Fruit fly (Drosophila melanogaster) whole organism, embryonic: ENCODE results near the gene lin-28.

Source experiments
- Antp ChIP-seq: fragments of 200-800 bp; sonication (Bioruptor generic); optimal IDR thresholded peaks from 3 replicates; lab custom pipeline; 2016; ENCODE audit warnings: missing biosample characterization, missing genetic modification characterization
- CG10959 ChIP-seq: fragments of 200-800 bp; sonication (Bioruptor generic); IDR thresholded peaks from 2 replicates; pipeline ENCODE4 v1.3.6; 2022; ENCODE audit warnings: missing biosample characterization, missing genetic modification characterization
- CG11093 ChIP-seq: fragments of 200-800 bp; sonication (Bioruptor generic); IDR thresholded peaks from 3 replicates; pipeline ENCODE4 v1.3.6; 2022; ENCODE audit warnings: missing biosample characterization, missing genetic modification characterization
- CG12155 ChIP-seq: fragments of 200-800 bp; sonication (Bioruptor generic); optimal IDR thresholded peaks from 3 replicates; lab custom pipeline; 2016; ENCODE audit warnings: missing biosample characterization, missing genetic modification characterization
- CG14667 ChIP-seq: fragments of 200-800 bp; sonication (Bioruptor generic); IDR thresholded peaks from 2 replicates; pipeline ENCODE4 v1.3.6; 2022; ENCODE audit warnings: missing biosample characterization, missing genetic modification characterization
- CG15696 ChIP-seq: fragments of 200-800 bp; sonication (Bioruptor generic); optimal IDR thresholded peaks from 2 replicates; lab custom pipeline; 2019; ENCODE audit warnings: missing biosample characterization, mild to moderate bottlenecking, missing genetic modification characterization, moderate library complexity
- CG16863 ChIP-seq: fragments of 200-800 bp; sonication (Bioruptor generic); optimal IDR thresholded peaks from 3 replicates; lab custom pipeline; 2016; ENCODE audit warnings: missing biosample characterization, missing genetic modification characterization
- CG17385 ChIP-seq: fragments of 200-800 bp; sonication (Bioruptor generic); optimal IDR thresholded peaks from 3 replicates; lab custom pipeline; 2018; ENCODE audit warnings: missing biosample characterization, mild to moderate bottlenecking, missing genetic modification characterization
- CG18011 ChIP-seq: fragments of 200-800 bp; sonication (Bioruptor generic); optimal IDR thresholded peaks from 2 replicates; lab custom pipeline; 2017; ENCODE audit warnings: missing biosample characterization, missing genetic modification characterization, mild to moderate bottlenecking, moderate library complexity, missing genotype
- CG2712 ChIP-seq: fragments of 200-800 bp; optimal IDR thresholded peaks from 3 replicates; lab custom pipeline; 2019; ENCODE audit warnings: missing biosample characterization, mild to moderate bottlenecking, missing genetic modification characterization, moderate library complexity
- CG3847 ChIP-seq: fragments of 200-800 bp; sonication (Bioruptor generic); IDR thresholded peaks from 2 replicates; pipeline ENCODE4 v1.3.6; 2022; ENCODE audit warnings: missing biosample characterization, missing genetic modification characterization
- CG4730 ChIP-seq: fragments of 200-800 bp; sonication (Bioruptor generic); IDR thresholded peaks from 2 replicates; pipeline ENCODE4 v1.3.6; 2022; ENCODE audit warnings: missing biosample characterization, missing genetic modification characterization
- CG5953 ChIP-seq: fragments of 200-800 bp; sonication (Bioruptor generic); IDR thresholded peaks from 2 replicates; pipeline ENCODE4 v1.3.6; 2022; ENCODE audit warnings: missing biosample characterization, missing genetic modification characterization
- CG8359 ChIP-seq: fragments of 200-800 bp; sonication (Bioruptor generic); optimal IDR thresholded peaks from 2 replicates; lab custom pipeline; 2017; ENCODE audit warnings: missing biosample characterization, mild to moderate bottlenecking, missing genetic modification characterization, borderline replicate concordance
- CG8478 ChIP-seq: fragments of >200 bp; optimal IDR thresholded peaks from 2 replicates; lab custom pipeline; 2018
- CG9437 ChIP-seq: fragments of 200-800 bp; sonication (Bioruptor generic); optimal IDR thresholded peaks from 2 replicates; lab custom pipeline; 2018; ENCODE audit warnings: missing biosample characterization, mild to moderate bottlenecking, missing genetic modification characterization
- CHES-1-like ChIP-seq: fragments of 200-800 bp; sonication (Bioruptor generic); optimal IDR thresholded peaks from 2 replicates; lab custom pipeline; 2016; ENCODE audit warnings: missing biosample characterization, missing genetic modification characterization
- CTCF ChIP-seq: fragments of 200-800 bp; sonication (Bioruptor generic); optimal IDR thresholded peaks from 2 replicates; lab custom pipeline; 2017; ENCODE audit warnings: missing biosample characterization, mild to moderate bottlenecking, missing genetic modification characterization, moderate library complexity
- Dad ChIP-seq: fragments of 200-800 bp; sonication (Bioruptor generic); optimal IDR thresholded peaks from 3 replicates; lab custom pipeline; 2016; ENCODE audit warnings: missing biosample characterization, missing genetic modification characterization
- Dbx ChIP-seq: fragments of 200-800 bp; sonication (Bioruptor generic); IDR thresholded peaks from 3 replicates; pipeline ENCODE4 v1.3.6; 2022; ENCODE audit warnings: missing biosample characterization, missing genetic modification characterization
- Drgx ChIP-seq: fragments of 200-800 bp; sonication (Bioruptor generic); IDR thresholded peaks from 2 replicates; pipeline ENCODE4 v1.3.6; 2022; ENCODE audit warnings: missing biosample characterization, missing genetic modification characterization
- Ets97D ChIP-seq: fragments of 200-800 bp; sonication (Bioruptor generic); optimal IDR thresholded peaks from 3 replicates; lab custom pipeline; 2016; ENCODE audit warnings: missing biosample characterization, missing genetic modification characterization
- HHEX ChIP-seq: fragments of 200-800 bp; sonication (Bioruptor generic); optimal IDR thresholded peaks from 3 replicates; lab custom pipeline; 2017; ENCODE audit warnings: missing biosample characterization, mild to moderate bottlenecking, missing genetic modification characterization, missing genetic modification reagents
- HLHmδ ChIP-seq: fragments of 200-800 bp; sonication (Bioruptor generic); optimal IDR thresholded peaks from 2 replicates; lab custom pipeline; 2018; ENCODE audit warnings: missing biosample characterization, mild to moderate bottlenecking, missing genetic modification characterization, moderate library complexity
- HmgZ ChIP-seq: fragments of 200-800 bp; sonication (Bioruptor generic); optimal IDR thresholded peaks from 2 replicates; lab custom pipeline; 2018; ENCODE audit warnings: missing biosample characterization, mild to moderate bottlenecking, missing genetic modification characterization
- Max ChIP-seq: fragments of 200-800 bp; sonication (Bioruptor generic); optimal IDR thresholded peaks from 2 replicates; lab custom pipeline; 2016; ENCODE audit warnings: missing biosample characterization, mild to moderate bottlenecking, missing genetic modification characterization
- Meics ChIP-seq: fragments of 200-800 bp; sonication (Bioruptor generic); optimal IDR thresholded peaks from 2 replicates; lab custom pipeline; 2017; ENCODE audit warnings: missing biosample characterization, mild to moderate bottlenecking, missing genetic modification characterization
- NK7.1 ChIP-seq: fragments of 200-800 bp; sonication (Bioruptor generic); optimal IDR thresholded peaks from 3 replicates; lab custom pipeline; 2016; ENCODE audit warnings: missing biosample characterization, missing genetic modification characterization
- Sox100B ChIP-seq: fragments of 200-800 bp; sonication (Bioruptor generic); optimal IDR thresholded peaks from 3 replicates; lab custom pipeline; 2018; ENCODE audit warnings: missing biosample characterization, mild to moderate bottlenecking, missing genetic modification characterization
- Ssrp ChIP-seq: fragments of 200-800 bp; sonication (Bioruptor generic); optimal IDR thresholded peaks from 2 replicates; lab custom pipeline; 2018; ENCODE audit warnings: missing biosample characterization, mild to moderate bottlenecking, missing genetic modification characterization, moderate library complexity
- abd-A ChIP-seq: fragments of 200-800 bp; sonication (Bioruptor generic); optimal IDR thresholded peaks from 3 replicates; lab custom pipeline; 2019; ENCODE audit warnings: missing biosample characterization, mild to moderate bottlenecking, missing genetic modification characterization, moderate library complexity
- ac ChIP-seq: fragments of 200-800 bp; sonication (Bioruptor generic); optimal IDR thresholded peaks from 3 replicates; lab custom pipeline; 2017; ENCODE audit warnings: missing biosample characterization, mild to moderate bottlenecking, missing genetic modification characterization
- crp ChIP-seq, 2 experiments: fragments of 200-800 bp; sonication (Bioruptor generic); optimal IDR thresholded peaks; 2 replicates in 1 of 2; 3 replicates in 1 of 2; lab custom pipeline; 2017; ENCODE audit warnings: missing biosample characterization in 2 of 2, missing genetic modification characterization in 2 of 2, mild to moderate bottlenecking in 1 of 2, moderate library complexity in 1 of 2
- dan ChIP-seq: fragments of 200-800 bp; sonication (Bioruptor generic); IDR thresholded peaks from 2 replicates; pipeline ENCODE4 v1.3.6; 2022; ENCODE audit warnings: missing biosample characterization, missing genetic modification characterization
- dati ChIP-seq: fragments of 200-800 bp; sonication (Bioruptor generic); IDR thresholded peaks from 2 replicates; pipeline ENCODE4 v1.3.6; 2022; ENCODE audit warnings: missing biosample characterization, missing genetic modification characterization
- dmrt11E ChIP-seq: fragments of 200-800 bp; sonication (Bioruptor generic); optimal IDR thresholded peaks from 3 replicates; lab custom pipeline; 2018; ENCODE audit warnings: missing biosample characterization, mild to moderate bottlenecking, missing genetic modification characterization, moderate library complexity
- klu ChIP-seq: fragments of 200-800 bp; sonication (Bioruptor generic); IDR thresholded peaks from 2 replicates; pipeline ENCODE4 v1.3.6; 2022; ENCODE audit warnings: missing biosample characterization, missing genetic modification characterization
- lmd ChIP-seq: fragments of 200-800 bp; sonication (Bioruptor generic); IDR thresholded peaks from 2 replicates; pipeline ENCODE4 v1.3.6; 2022; ENCODE audit warnings: missing biosample characterization, missing genetic modification characterization
- lov ChIP-seq, 2 experiments: fragments of 200-800 bp in 1 of 2; fragments of >200 bp in 1 of 2; sonication (Bioruptor generic) in 1 of 2; IDR thresholded peaks in 1 of 2; optimal IDR thresholded peaks in 1 of 2; 2 replicates in 1 of 2; 3 replicates in 1 of 2; pipeline versions ENCODE4 v1.3.6 to Lab custom; 2017 to 2022; ENCODE audit warnings: missing biosample characterization in 1 of 2, missing genetic modification characterization in 1 of 2
- nmo ChIP-seq: fragments of 200-800 bp; sonication (Bioruptor generic); optimal IDR thresholded peaks from 2 replicates; lab custom pipeline; 2018; ENCODE audit warnings: missing biosample characterization, mild to moderate bottlenecking, missing genetic modification characterization, moderate library complexity
- nom ChIP-seq: fragments of 200-800 bp; sonication (Bioruptor generic); optimal IDR thresholded peaks from 2 replicates; lab custom pipeline; 2017; ENCODE audit warnings: missing biosample characterization, missing genetic modification characterization, mild to moderate bottlenecking, moderate library complexity, missing genetic modification reagents
- pan ChIP-seq, 4 experiments: fragments of >200 bp in 3 of 4; fragments of 200-800 bp in 1 of 4; sonication (Bioruptor generic) in 1 of 4; optimal IDR thresholded peaks in 3 of 4; IDR thresholded peaks in 1 of 4; 2 replicates each; pipeline versions ENCODE4 v1.3.6 to Lab custom; 2017 to 2022; ENCODE audit warnings: missing biosample characterization in 2 of 4, missing genetic modification characterization in 2 of 4, mixed read lengths in 1 of 4
- pros ChIP-seq: fragments of 200-800 bp; sonication (Bioruptor generic); optimal IDR thresholded peaks from 3 replicates; lab custom pipeline; 2019; ENCODE audit warnings: missing biosample characterization, mild to moderate bottlenecking, missing genetic modification characterization, moderate library complexity
- psq ChIP-seq: fragments of 200-800 bp; sonication (Bioruptor generic); optimal IDR thresholded peaks from 2 replicates; lab custom pipeline; 2017; ENCODE audit warnings: missing biosample characterization, missing genetic modification characterization
- repo ChIP-seq: fragments of 200-800 bp; sonication (Bioruptor generic); optimal IDR thresholded peaks from 2 replicates; lab custom pipeline; 2016; ENCODE audit warnings: missing biosample characterization, missing genetic modification characterization
- rib ChIP-seq: fragments of 200-800 bp; sonication (Bioruptor generic); IDR thresholded peaks from 2 replicates; pipeline ENCODE4 v1.3.6; 2022; ENCODE audit warnings: missing biosample characterization, missing genetic modification characterization
- sens-2 ChIP-seq: fragments of 200-800 bp; sonication (Bioruptor generic); IDR thresholded peaks from 2 replicates; pipeline ENCODE4 v1.3.6; 2022; ENCODE audit warnings: missing biosample characterization, missing genetic modification characterization
- ssp ChIP-seq: fragments of 200-800 bp; sonication (Bioruptor generic); IDR thresholded peaks from 2 replicates; pipeline ENCODE4 v1.3.6; 2022; ENCODE audit warnings: missing biosample characterization, missing genetic modification characterization
- tll ChIP-seq, 2 experiments: fragments of 200-800 bp in 1 of 2; fragments of >200 bp in 1 of 2; sonication (Bioruptor generic) in 1 of 2; optimal IDR thresholded peaks; 2 replicates each; lab custom pipeline; 2017 to 2019; ENCODE audit warnings: missing biosample characterization in 2 of 2, missing genetic modification characterization in 2 of 2, mild to moderate bottlenecking in 1 of 2, moderate library complexity in 1 of 2
- trh ChIP-seq: fragments of 200-800 bp; sonication (Bioruptor generic); optimal IDR thresholded peaks from 2 replicates; lab custom pipeline; 2016; ENCODE audit warnings: missing biosample characterization, missing genetic modification characterization

lin-28 gene

DNA sequence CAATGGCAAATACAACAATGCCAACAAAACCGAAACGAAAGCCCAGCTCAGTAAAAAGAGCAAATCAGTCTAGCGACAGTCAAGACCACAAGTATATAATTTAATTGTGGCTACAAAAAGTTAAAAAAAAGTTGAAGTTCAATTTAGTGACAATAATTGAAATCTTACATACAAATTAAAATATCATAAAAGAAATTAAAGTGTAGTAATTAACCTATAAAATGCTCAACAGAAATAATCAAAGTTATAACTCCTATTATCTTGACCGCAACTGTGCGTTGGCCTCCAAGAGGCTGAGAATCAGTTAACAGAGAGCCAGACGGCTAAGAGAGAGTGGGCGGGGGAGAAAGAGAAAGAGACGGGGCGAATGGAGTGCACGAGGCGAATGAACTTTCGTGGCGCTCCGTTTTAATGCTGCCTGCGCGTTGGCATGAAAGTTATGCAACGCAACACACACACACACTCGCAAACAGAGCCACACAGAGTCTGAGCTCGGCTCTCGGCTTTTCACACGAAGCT lies 42.7 kb upstream of the lin-28 start (continued):
- no peak for TF ChIP-seq dati
- peak; percentile 52; the same call in 1 of the 2 replicates for TF ChIP-seq sens-2
- no peak for TF ChIP-seq CG18011 (GFP tag; lab: Kevin White, UChicago)
- no peak for TF ChIP-seq nom (GFP tag; lab: Kevin White, UChicago)
- peak; percentile 62 for TF ChIP-seq ssp (GFP tag; lab: Robert Waterston, UW)
- TF ChIP-seq Dad (GFP tag; lab: Kevin White, UChicago): peak; percentile 41
- peak; percentile 14 for TF ChIP-seq psq (GFP tag; lab: Kevin White, UChicago)
- TF ChIP-seq Ets97D (GFP tag; lab: Kevin White, UChicago): peak; percentile 34
- peak; percentile 54 for TF ChIP-seq CG16863 (GFP tag; lab: Kevin White, UChicago)
- peak; percentile 76 for TF ChIP-seq CG17385 (GFP tag; lab: Kevin White, UChicago)
- TF ChIP-seq Max: peak; percentile 63
- TF ChIP-seq CG2712: peak; percentile 95
- TF ChIP-seq HLHmδ: no peak
- peak; percentile 74 for TF ChIP-seq pros
- TF ChIP-seq rib: no peak
- peak; percentile 47 for TF ChIP-seq CG3847 (GFP tag; lab: Robert Waterston, UW)
- peak; percentile 55 for TF ChIP-seq trh (GFP tag; lab: Kevin White, UChicago)
- TF ChIP-seq Meics (GFP tag; lab: Kevin White, UChicago): peak; percentile 60
- TF ChIP-seq CG9437 (GFP tag; lab: Kevin White, UChicago): peak; percentile 67
- TF ChIP-seq Antp (GFP tag; lab: Kevin White, UChicago): peak; percentile 27
- TF ChIP-seq CG11093 (GFP tag; lab: Robert Waterston, UW): peak; percentile 62
- no peak for TF ChIP-seq Dbx
- peak; percentile 54; the same call in 1 of the 2 replicates for TF ChIP-seq CG4730
- TF ChIP-seq CG5953 (GFP tag; lab: Robert Waterston, UW): peak; percentile 76; the same call in 1 of the 2 replicates
- peak; percentile 53 for TF ChIP-seq HmgZ (tag; lab: Kevin White, UChicago)
- TF ChIP-seq dan (GFP tag; lab: Robert Waterston, UW): no peak
- peak; percentile 88 for TF ChIP-seq nmo (GFP tag; lab: Kevin White, UChicago)
- TF ChIP-seq dmrt11E (tag; lab: Kevin White, UChicago): peak; percentile 86
- no peak for TF ChIP-seq lov (optimal IDR thresholded peaks at IDR 0.05; lab: Kevin White, UChicago)
- TF ChIP-seq lov (GFP tag; IDR thresholded peaks at IDR 0.05; lab: Robert Waterston, UW): 0 out of 3 replicates have a peak, but pooled peaks have one; percentile 76
- TF ChIP-seq NK7.1 (GFP tag; lab: Kevin White, UChicago): no peak
- peak; percentile 33 for TF ChIP-seq CG15696 (tag; lab: Kevin White, UChicago)
- TF ChIP-seq repo (GFP tag; lab: Kevin White, UChicago): no peak
- peak; percentile 45 for TF ChIP-seq CG14667 (GFP tag; lab: Robert Waterston, UW)
- TF ChIP-seq Sox100B (GFP tag; lab: Kevin White, UChicago): peak; percentile 89
- peak; percentile 85 for TF ChIP-seq Ssrp (tag; lab: Kevin White, UChicago)
- TF ChIP-seq lmd (GFP tag; lab: Robert Waterston, UW): peak; percentile 55
- TF ChIP-seq CHES-1-like: no peak
- TF ChIP-seq abd-A (tag; lab: Kevin White, UChicago): peak; percentile 17
- peak in 1 of 2 experiments; percentile 21 for TF ChIP-seq crp (GFP tag; optimal IDR thresholded peaks at IDR 0.05; lab: Kevin White, UChicago)
- TF ChIP-seq CG12155: peak; percentile 43
- TF ChIP-seq Drgx (GFP tag; lab: Robert Waterston, UW): peak; percentile 89
- TF ChIP-seq klu (GFP tag; lab: Robert Waterston, UW): peak; percentile 48; the same call in 1 of the 2 replicates
- peak; percentile 41 for TF ChIP-seq CTCF (GFP tag; lab: Kevin White, UChicago)
- no peak for TF ChIP-seq pan (optimal IDR thresholded peaks at IDR 0.05; lab: Kevin White, UChicago)
- TF ChIP-seq pan (GFP tag; optimal IDR thresholded peaks at IDR 0.05 in 1 of 2, IDR thresholded peaks at IDR 0.05 in 1 of 2): peak in 1 of 2 experiments; percentile 66
- TF ChIP-seq CG8478 (lab: Kevin White, UChicago): no peak
- no peak for TF ChIP-seq tll (GFP tag; optimal IDR thresholded peaks at IDR 0.05; lab: Kevin White, UChicago)
- TF ChIP-seq ac (GFP tag; lab: Kevin White, UChicago): no peak
- peak; percentile 63 for TF ChIP-seq HHEX (GFP tag; lab: Kevin White, UChicago)
- peak; percentile 47 for TF ChIP-seq CG8359
- TF ChIP-seq CG10959: peak; percentile 57
